Worm (Caenorhabditis elegans) whole organism, dauer: Measurements from ENCODE around the gene thn-2.

Source experiments
- unc-62 ChIP-seq: sonication (generic microtip); optimal IDR thresholded peaks from 2 replicates; lab custom pipeline; 2017; ENCODE audit warnings: missing biosample characterization, missing genetic modification reagents, missing genetic modification characterization

thn-2 gene

ce11 chrIV:12376021-12376420 is 6.9 kb upstream of the thn-2 start, which contains the start of gene atz-1:
Gene atz-1, minus strand, starts transcription at chrIV:12376121.
- TF ChIP-seq unc-62 (GFP tag; lab: Kevin White, UChicago), result no peak

- TF ChIP-seq unc-62 (GFP tag; lab: Kevin White, UChicago), result no peak
Observed at ce11 chrIV:12378919-12379318, 4.1 kb upstream of the thn-2 start.

ce11 chrIV:12379784-12380183 is 3.2 kb upstream of the thn-2 start, which contains the start of gene thn-1:
Gene thn-1, plus strand, starts transcription at chrIV:12380084.
- TF ChIP-seq unc-62 (GFP tag; lab: Kevin White, UChicago), result no peak

ce11 chrIV:12385061-12385460 is 2.1 kb downstream of the thn-2 start, which contains the start of gene F28D1.6:
Gene F28D1.6, minus strand, starts transcription at chrIV:12385161.
- TF ChIP-seq unc-62 (GFP tag; lab: Kevin White, UChicago), result no peak

ce11 chrIV:12389951-12390350 is 7.0 kb downstream of the thn-2 start, which contains the start of gene spe-45:
Gene spe-45, minus strand, starts transcription at chrIV:12390095.
- TF ChIP-seq unc-62 (GFP tag; lab: Kevin White, UChicago), result no peak

ce11 chrIV:12391003-12391637 is 8.2 kb downstream of the thn-2 start, which contains the start of the genes rps-23 and dpm-3:
Gene rps-23, minus strand, starts transcription at chrIV:12391053.
Gene dpm-3, plus strand, starts transcription at chrIV:12391587.
- no peak for TF ChIP-seq unc-62 (GFP tag; lab: Kevin White, UChicago)

- TF ChIP-seq unc-62 (GFP tag; lab: Kevin White, UChicago), result no peak
Observed at ce11 chrIV:12396645-12397258, 13.8 kb downstream of the thn-2 start.

- no peak for TF ChIP-seq unc-62 (GFP tag; lab: Kevin White, UChicago)
Observed at ce11 chrIV:12398437-12398836, 15.5 kb downstream of the thn-2 start, which contains the start of gene acs-20. Gene acs-20, minus strand, starts transcription at chrIV:12398706.

- no peak for TF ChIP-seq unc-62 (GFP tag; lab: Kevin White, UChicago)
Observed at ce11 chrIV:12399983-12400382, 17.0 kb downstream of the thn-2 start.

ce11 chrIV:12403440-12403839 is 20.5 kb downstream of the thn-2 start:
- TF ChIP-seq unc-62 (GFP tag; lab: Kevin White, UChicago), result no peak

- TF ChIP-seq unc-62 (GFP tag; lab: Kevin White, UChicago), result no peak
Observed at ce11 chrIV:12404137-12404536, 21.2 kb downstream of the thn-2 start, which contains the start of gene gex-3. Gene gex-3, plus strand, starts transcription at chrIV:12404431.

- TF ChIP-seq unc-62 (GFP tag; lab: Kevin White, UChicago), result no peak
Observed at ce11 chrIV:12408625-12409024, 25.7 kb downstream of the thn-2 start, which contains the start of gene dsb-1. Gene dsb-1, plus strand, starts transcription at chrIV:12408925.

- TF ChIP-seq unc-62 (GFP tag; lab: Kevin White, UChicago), result no peak
Observed at ce11 chrIV:12410167-12410566, 27.2 kb downstream of the thn-2 start, which contains the start of gene acl-13. Gene acl-13, plus strand, starts transcription at chrIV:12410467.

- TF ChIP-seq unc-62 (GFP tag; lab: Kevin White, UChicago), result no peak
Observed at ce11 chrIV:12414601-12415000, 31.6 kb downstream of the thn-2 start.

ce11 chrIV:12416629-12417404 is 33.8 kb downstream of the thn-2 start:
- TF ChIP-seq unc-62 (GFP tag; lab: Kevin White, UChicago), result no peak
